Fruit fly (Drosophila melanogaster) whole organism, embryonic: ENCODE measurements around the gene CG7140.
A peak's percentile ranks its signal among the peaks of the same experiment; 100 is the strongest.

Source experiments
- B-H1 ChIP-seq: fragments of 200-800 bp; sonication (Bioruptor generic); IDR thresholded peaks from 3 replicates; pipeline ENCODE4 v1.3.6; 2022; ENCODE audit warnings: missing biosample characterization, missing genetic modification characterization
- Bgb ChIP-seq: fragments of 200-800 bp; sonication (Bioruptor generic); IDR thresholded peaks from 2 replicates; pipeline ENCODE4 v1.3.6; 2022; ENCODE audit warnings: missing biosample characterization, missing genetic modification characterization; ENCODE audit not compliant: partially characterized antibody
- BtbVII ChIP-seq: fragments of 200-800 bp; sonication (Bioruptor generic); optimal IDR thresholded peaks from 3 replicates; lab custom pipeline; 2017; ENCODE audit warnings: missing biosample characterization, mild to moderate bottlenecking, missing genetic modification characterization
- CG1024 ChIP-seq: fragments of 200-800 bp; sonication (Bioruptor generic); IDR thresholded peaks from 2 replicates; pipeline ENCODE4 v1.3.6; 2022; ENCODE audit warnings: missing biosample characterization, missing genetic modification characterization
- CG10366 ChIP-seq: fragments of 200-800 bp; sonication (Bioruptor generic); IDR thresholded peaks from 2 replicates; pipeline ENCODE4 v1.3.6; 2022; ENCODE audit warnings: missing biosample characterization, missing genetic modification characterization
- CG11085 ChIP-seq: fragments of 200-800 bp; sonication (Bioruptor generic); IDR thresholded peaks from 2 replicates; pipeline ENCODE4 v1.3.6; 2022; ENCODE audit warnings: missing biosample characterization, missing genetic modification characterization
- CG12155 ChIP-seq: fragments of 200-800 bp; sonication (Bioruptor generic); optimal IDR thresholded peaks from 3 replicates; lab custom pipeline; 2016; ENCODE audit warnings: missing biosample characterization, missing genetic modification characterization
- CG12659 ChIP-seq: fragments of 200-800 bp; sonication (Bioruptor generic); optimal IDR thresholded peaks from 3 replicates; lab custom pipeline; 2017; ENCODE audit warnings: mild to moderate bottlenecking, missing biosample characterization, missing genetic modification reagents, missing genetic modification characterization
- CG15073 ChIP-seq: fragments of 200-800 bp; sonication (Bioruptor generic); optimal IDR thresholded peaks from 2 replicates; lab custom pipeline; 2016; ENCODE audit warnings: missing biosample characterization, missing genetic modification characterization
- CG16863 ChIP-seq: fragments of 200-800 bp; sonication (Bioruptor generic); optimal IDR thresholded peaks from 3 replicates; lab custom pipeline; 2016; ENCODE audit warnings: missing biosample characterization, missing genetic modification characterization
- CG17186 ChIP-seq: fragments of 200-800 bp; sonication (Bioruptor generic); optimal IDR thresholded peaks from 3 replicates; lab custom pipeline; 2017; ENCODE audit warnings: missing biosample characterization, missing genetic modification reagents, missing genetic modification characterization
- CG17361 ChIP-seq: fragments of 200-800 bp; sonication (Bioruptor generic); IDR thresholded peaks from 3 replicates; pipeline ENCODE4 v1.3.6; 2022; ENCODE audit warnings: missing biosample characterization, missing genetic modification characterization
- CG17612 ChIP-seq: fragments of 200-800 bp; sonication (Bioruptor generic); IDR thresholded peaks from 2 replicates; pipeline ENCODE4 v1.3.6; 2022; ENCODE audit warnings: missing biosample characterization, missing genetic modification characterization
- CG2712 ChIP-seq: fragments of 200-800 bp; optimal IDR thresholded peaks from 3 replicates; lab custom pipeline; 2019; ENCODE audit warnings: missing biosample characterization, mild to moderate bottlenecking, missing genetic modification characterization, moderate library complexity
- CG7928 ChIP-seq: fragments of 200-800 bp; sonication (Bioruptor generic); optimal IDR thresholded peaks from 2 replicates; lab custom pipeline; 2017; ENCODE audit warnings: missing biosample characterization, mild to moderate bottlenecking, missing genetic modification characterization
- CG7963 ChIP-seq: fragments of 200-800 bp; sonication (Bioruptor generic); IDR thresholded peaks from 3 replicates; pipeline ENCODE4 v1.3.6; 2022; ENCODE audit warnings: missing biosample characterization, missing genetic modification characterization; ENCODE audit not compliant: partially characterized antibody
- CG8359 ChIP-seq: fragments of 200-800 bp; sonication (Bioruptor generic); optimal IDR thresholded peaks from 2 replicates; lab custom pipeline; 2017; ENCODE audit warnings: missing biosample characterization, mild to moderate bottlenecking, missing genetic modification characterization, borderline replicate concordance
- Dfd ChIP-seq, 2 experiments: fragments of >200 bp; optimal IDR thresholded peaks; 2 replicates each; lab custom pipeline; 2017; ENCODE audit warnings: missing biosample characterization in 2 of 2, missing genetic modification characterization in 2 of 2
- Fer3 ChIP-seq: fragments of 200-800 bp; sonication (Bioruptor generic); optimal IDR thresholded peaks from 2 replicates; lab custom pipeline; 2018; ENCODE audit warnings: missing biosample characterization, mild to moderate bottlenecking, missing genetic modification characterization, moderate library complexity
- HLHmδ ChIP-seq: fragments of 200-800 bp; sonication (Bioruptor generic); optimal IDR thresholded peaks from 2 replicates; lab custom pipeline; 2018; ENCODE audit warnings: missing biosample characterization, mild to moderate bottlenecking, missing genetic modification characterization, moderate library complexity
- Nf-YB ChIP-seq: fragments of 200-800 bp; sonication (Bioruptor generic); optimal IDR thresholded peaks from 3 replicates; lab custom pipeline; 2019; ENCODE audit warnings: missing biosample characterization, mild to moderate bottlenecking, missing genetic modification characterization, moderate library complexity
- Ptx1 ChIP-seq: fragments of 200-800 bp; sonication (Bioruptor generic); IDR thresholded peaks from 2 replicates; pipeline ENCODE4 v1.3.6; 2022; ENCODE audit warnings: missing biosample characterization, missing genetic modification characterization
- Ravus ChIP-seq: fragments of 200-800 bp; sonication (Bioruptor generic); IDR thresholded peaks from 2 replicates; pipeline ENCODE4 v1.3.6; 2022; ENCODE audit warnings: missing biosample characterization, missing genetic modification characterization
- YL-1 ChIP-seq: fragments of 200-800 bp; sonication (Bioruptor generic); optimal IDR thresholded peaks from 3 replicates; lab custom pipeline; 2017; ENCODE audit warnings: missing biosample characterization, mild to moderate bottlenecking, missing genetic modification characterization
- amos ChIP-seq: fragments of 200-800 bp; sonication (Bioruptor generic); IDR thresholded peaks from 2 replicates; pipeline ENCODE4 v1.3.6; 2022; ENCODE audit warnings: missing biosample characterization, missing genetic modification characterization; ENCODE audit not compliant: partially characterized antibody
- ap ChIP-seq: fragments of 200-800 bp; sonication (Bioruptor generic); IDR thresholded peaks from 2 replicates; pipeline ENCODE4 v1.3.6; 2022; ENCODE audit warnings: missing biosample characterization, missing genetic modification characterization
- bbx ChIP-seq: fragments of 200-800 bp; sonication (Bioruptor generic); IDR thresholded peaks from 2 replicates; pipeline ENCODE4 v1.3.6; 2022; ENCODE audit warnings: missing biosample characterization, missing genetic modification characterization; ENCODE audit not compliant: partially characterized antibody
- bcd ChIP-seq: fragments of 200-800 bp; sonication (Bioruptor generic); optimal IDR thresholded peaks from 2 replicates; lab custom pipeline; 2017; ENCODE audit warnings: missing biosample characterization, mild to moderate bottlenecking, missing genetic modification characterization
- cas ChIP-seq: fragments of 200-800 bp; sonication (Bioruptor generic); IDR thresholded peaks from 2 replicates; pipeline ENCODE4 v1.3.6; 2022; ENCODE audit warnings: missing biosample characterization, missing genetic modification characterization
- cg ChIP-seq: fragments of 200-800 bp; sonication (Bioruptor generic); optimal IDR thresholded peaks from 3 replicates; lab custom pipeline; 2019; ENCODE audit warnings: missing biosample characterization, mild to moderate bottlenecking, missing genetic modification characterization, moderate library complexity
- crc ChIP-seq: fragments of 200-800 bp; sonication (Bioruptor generic); optimal IDR thresholded peaks from 2 replicates; lab custom pipeline; 2016; ENCODE audit warnings: missing biosample characterization, missing genetic modification characterization
- dmrt11E ChIP-seq: fragments of 200-800 bp; sonication (Bioruptor generic); optimal IDR thresholded peaks from 3 replicates; lab custom pipeline; 2018; ENCODE audit warnings: missing biosample characterization, mild to moderate bottlenecking, missing genetic modification characterization, moderate library complexity
- exex ChIP-seq: fragments of 200-800 bp; sonication (Bioruptor generic); optimal IDR thresholded peaks from 4 replicates; lab custom pipeline; 2018; ENCODE audit warnings: missing biosample characterization, mild to moderate bottlenecking, missing genetic modification characterization, moderate library complexity
- gfzf ChIP-seq: fragments of 200-800 bp; sonication (Bioruptor generic); optimal IDR thresholded peaks from 2 replicates; lab custom pipeline; 2016; ENCODE audit warnings: missing biosample characterization, mild to moderate bottlenecking, missing genetic modification characterization, moderate library complexity
- h ChIP-seq: fragments of >200 bp; optimal IDR thresholded peaks from 2 replicates; lab custom pipeline; 2017
- hb ChIP-seq: fragments of 200-800 bp; sonication (Bioruptor generic); IDR thresholded peaks from 3 replicates; pipeline ENCODE4 v1.3.6; 2022; ENCODE audit warnings: missing biosample characterization, missing genetic modification characterization; ENCODE audit not compliant: partially characterized antibody
- ind ChIP-seq: fragments of 200-800 bp; sonication (Bioruptor generic); optimal IDR thresholded peaks from 3 replicates; lab custom pipeline; 2016; ENCODE audit warnings: missing biosample characterization, missing genetic modification characterization
- kah ChIP-seq: fragments of 200-800 bp; sonication (Bioruptor generic); optimal IDR thresholded peaks from 2 replicates; lab custom pipeline; 2018; ENCODE audit warnings: missing biosample characterization, mild to moderate bottlenecking, missing genetic modification characterization
- knrl ChIP-seq: fragments of 200-800 bp; sonication (Bioruptor generic); IDR thresholded peaks from 3 replicates; pipeline ENCODE4 v1.3.6; 2022; ENCODE audit warnings: missing biosample characterization, missing genetic modification characterization; ENCODE audit not compliant: partially characterized antibody
- lola ChIP-seq, 3 experiments: fragments of >200 bp in 2 of 3; fragments of 200-800 bp in 1 of 3; sonication (Bioruptor generic) in 1 of 3; optimal IDR thresholded peaks; 2 replicates each; lab custom pipeline; 2017 to 2019; ENCODE audit warnings: missing biosample characterization in 3 of 3, missing genetic modification characterization in 3 of 3, mild to moderate bottlenecking in 1 of 3, moderate library complexity in 1 of 3
- lov ChIP-seq, 2 experiments: fragments of 200-800 bp in 1 of 2; fragments of >200 bp in 1 of 2; sonication (Bioruptor generic) in 1 of 2; IDR thresholded peaks in 1 of 2; optimal IDR thresholded peaks in 1 of 2; 2 replicates in 1 of 2; 3 replicates in 1 of 2; pipeline versions ENCODE4 v1.3.6 to Lab custom; 2017 to 2022; ENCODE audit warnings: missing biosample characterization in 1 of 2, missing genetic modification characterization in 1 of 2
- run ChIP-seq: fragments of 200-800 bp; sonication (Bioruptor generic); optimal IDR thresholded peaks from 3 replicates; lab custom pipeline; 2018; ENCODE audit warnings: missing biosample characterization, mild to moderate bottlenecking, missing genetic modification characterization
- scrt ChIP-seq: fragments of 200-800 bp; sonication (Bioruptor generic); optimal IDR thresholded peaks from 2 replicates; lab custom pipeline; 2018; ENCODE audit warnings: missing biosample characterization, mild to moderate bottlenecking, missing genetic modification characterization, moderate library complexity
- seq ChIP-seq: fragments of 200-800 bp; sonication (Bioruptor generic); IDR thresholded peaks from 2 replicates; pipeline ENCODE4 v1.3.6; 2022; ENCODE audit warnings: missing biosample characterization, missing genetic modification characterization
- sima ChIP-seq: fragments of 200-800 bp; sonication (Bioruptor generic); optimal IDR thresholded peaks from 2 replicates; lab custom pipeline; 2016; ENCODE audit warnings: missing biosample characterization, missing genetic modification characterization
- sqz ChIP-seq: fragments of 200-800 bp; sonication (Bioruptor generic); optimal IDR thresholded peaks from 3 replicates; lab custom pipeline; 2018; ENCODE audit warnings: missing biosample characterization, mild to moderate bottlenecking, missing genetic modification characterization
- ssp ChIP-seq: fragments of 200-800 bp; sonication (Bioruptor generic); IDR thresholded peaks from 2 replicates; pipeline ENCODE4 v1.3.6; 2022; ENCODE audit warnings: missing biosample characterization, missing genetic modification characterization

Gene CG7140

DNA sequence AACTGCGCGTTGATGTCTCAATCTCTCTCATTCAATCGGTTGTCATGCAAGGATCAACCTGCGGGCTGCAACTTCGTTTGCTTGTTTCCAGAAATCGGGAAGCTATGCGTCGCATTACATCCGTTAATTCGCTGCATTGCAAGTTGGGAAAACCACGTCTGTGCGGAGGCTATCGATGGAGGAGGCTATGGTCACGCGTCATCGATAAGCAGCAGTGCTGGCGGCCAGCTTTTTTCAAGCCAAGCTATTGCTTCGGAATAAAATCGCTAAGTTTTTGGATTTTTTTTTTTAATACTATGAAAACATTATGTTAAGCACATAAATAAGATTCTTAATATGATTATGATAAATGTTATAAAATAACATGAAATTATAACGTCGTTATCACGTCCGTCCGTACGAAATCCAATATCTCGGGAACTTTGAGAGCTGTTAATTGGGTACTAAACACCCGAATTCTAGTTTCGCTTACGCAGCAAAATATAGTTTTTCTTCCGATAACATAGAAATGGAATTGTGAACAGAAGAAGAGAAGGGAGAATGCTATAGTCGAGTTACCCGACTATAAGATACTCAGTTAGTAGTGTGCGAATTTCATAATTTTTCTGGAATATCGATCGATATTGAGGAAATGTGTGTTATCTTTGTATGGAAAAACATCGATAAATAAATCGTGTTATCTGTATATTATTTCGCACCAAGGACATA is 43.7 kb upstream of the CG7140 start, which contains the start of gene CG7139 (continued):
- TF ChIP-seq CG7928 (no peak), hb (peak; percentile 55), bcd (GFP tag; lab: Kevin White, UChicago) (peak; percentile 9), knrl (GFP tag; lab: Robert Waterston, UW) (peak; percentile 62), CG1024 (GFP tag; lab: Robert Waterston, UW) (no peak)

DNA sequence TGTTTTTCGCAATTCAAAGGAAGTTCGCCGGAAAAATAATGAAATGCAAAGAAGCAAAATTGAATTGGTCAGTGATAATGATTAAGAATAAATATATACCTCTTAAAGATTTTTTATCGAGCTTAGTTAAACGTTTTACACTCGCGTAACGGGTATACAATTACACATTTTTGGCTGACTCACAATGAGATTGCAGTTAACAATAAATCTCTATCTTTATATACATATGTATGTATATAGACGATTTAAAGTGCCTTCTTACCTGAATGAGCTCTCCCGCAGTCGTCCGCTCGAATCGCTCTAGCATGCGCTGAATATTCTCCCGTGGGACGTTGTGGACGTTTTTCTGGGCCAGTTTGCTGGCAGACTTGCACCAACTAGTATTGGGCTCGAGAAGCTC is 42.4 kb upstream of the CG7140 start:
- TF ChIP-seq bbx, result no peak
- no peak for TF ChIP-seq HLHmδ (GFP tag; lab: Kevin White, UChicago)
- no peak for TF ChIP-seq Ptx1 (GFP tag; lab: Robert Waterston, UW)
- no peak for TF ChIP-seq ap (GFP tag; lab: Robert Waterston, UW)
- TF ChIP-seq sqz (GFP tag; lab: Kevin White, UChicago), result no peak
- no peak for TF ChIP-seq crc
- no peak for TF ChIP-seq CG12659 (GFP tag; lab: Kevin White, UChicago)
- no peak for TF ChIP-seq B-H1 (GFP tag; lab: Robert Waterston, UW)
- no peak for TF ChIP-seq seq (GFP tag; lab: Robert Waterston, UW)
- no peak for TF ChIP-seq CG17612 (GFP tag; lab: Robert Waterston, UW)
- no peak for TF ChIP-seq YL-1 (GFP tag; lab: Kevin White, UChicago)
- no peak for TF ChIP-seq ind (GFP tag; lab: Kevin White, UChicago)
- no peak for TF ChIP-seq kah
- no peak for TF ChIP-seq CG11085 (GFP tag; lab: Robert Waterston, UW)
- no peak for TF ChIP-seq CG17186 (GFP tag; lab: Kevin White, UChicago)
- no peak for TF ChIP-seq dmrt11E
- TF ChIP-seq CG2712 (tag; lab: Kevin White, UChicago), result no peak

DNA sequence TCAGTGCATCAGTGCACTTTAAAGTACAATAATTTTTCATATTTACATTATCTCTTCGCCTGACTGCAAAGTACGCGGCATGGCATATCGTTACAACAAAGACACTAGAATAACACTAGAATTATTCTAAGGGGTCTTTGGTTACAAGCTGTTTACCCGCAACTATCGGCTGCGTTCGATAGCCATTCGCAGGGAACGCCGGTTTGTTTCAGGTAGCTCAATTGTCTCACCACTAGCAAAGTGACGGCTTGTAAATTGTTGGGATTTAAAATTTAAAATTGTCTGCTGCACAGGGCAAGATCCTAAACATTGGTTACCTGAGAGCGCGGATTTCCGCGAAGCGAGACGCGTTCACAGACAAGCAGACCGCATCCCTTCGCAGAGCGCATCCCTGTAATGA is 37.6 kb upstream of the CG7140 start, which contains the start of gene CG14561:
TSS of gene CG14561 (plus strand) at position 214 of the 400 bp plus-strand sequence.
- TF ChIP-seq cas (GFP tag; lab: Robert Waterston, UW), result peak; percentile 34; the same call in 1 of the 2 replicates
- TF ChIP-seq h (lab: Kevin White, UChicago), result no peak
- no peak for TF ChIP-seq Fer3 (tag; lab: Kevin White, UChicago)
- peak in 1 of 3 experiments; percentile 10 for TF ChIP-seq lola (GFP tag; optimal IDR thresholded peaks at IDR 0.05; lab: Kevin White, UChicago)
- TF ChIP-seq Dfd (GFP tag; optimal IDR thresholded peaks at IDR 0.05; lab: Kevin White, UChicago), result no peak
- TF ChIP-seq B-H1 (GFP tag; lab: Robert Waterston, UW), result no peak
- TF ChIP-seq amos (GFP tag; lab: Robert Waterston, UW), result peak; percentile 96
- TF ChIP-seq run (tag; lab: Kevin White, UChicago), result no peak
- TF ChIP-seq Ravus (GFP tag; lab: Robert Waterston, UW), result no peak
- no peak for TF ChIP-seq CG16863 (GFP tag; lab: Kevin White, UChicago)
- TF ChIP-seq exex, result no peak
- TF ChIP-seq CG10366 (GFP tag; lab: Robert Waterston, UW), result no peak
- no peak for TF ChIP-seq ssp (GFP tag; lab: Robert Waterston, UW)
- TF ChIP-seq CG15073 (GFP tag; lab: Kevin White, UChicago), result no peak
- TF ChIP-seq Bgb (GFP tag; lab: Robert Waterston, UW), result peak; percentile 97
- TF ChIP-seq cg (GFP tag; lab: Kevin White, UChicago), result no peak
- TF ChIP-seq CG8359 (GFP tag; lab: Kevin White, UChicago), result no peak
- no peak for TF ChIP-seq BtbVII (GFP tag; lab: Kevin White, UChicago)
- TF ChIP-seq Nf-YB, result no peak
- no peak for TF ChIP-seq lov (optimal IDR thresholded peaks at IDR 0.05; lab: Kevin White, UChicago)
- TF ChIP-seq lov (GFP tag; IDR thresholded peaks at IDR 0.05; lab: Robert Waterston, UW), result peak; percentile 73; the same call in 1 of the 3 replicates
- TF ChIP-seq CG7963 (GFP tag; lab: Robert Waterston, UW), result peak; percentile 89
- TF ChIP-seq CG12155 (GFP tag; lab: Kevin White, UChicago), result no peak
- TF ChIP-seq scrt (GFP tag; lab: Kevin White, UChicago), result no peak
- TF ChIP-seq gfzf (GFP tag; lab: Kevin White, UChicago), result peak; percentile 40
- TF ChIP-seq CG17361 (GFP tag; lab: Robert Waterston, UW), result no peak
- TF ChIP-seq sima, result no peak
